Fruit fly (Drosophila melanogaster) whole organism, prepupa: Measurements from ENCODE around the gene CG32971.

Experiments
- CG16779 ChIP-seq: fragments of 200-800 bp; sonication (Bioruptor generic); optimal IDR thresholded peaks from 3 replicates; lab custom pipeline; 2017; ENCODE audit warnings: missing biosample characterization, mild to moderate bottlenecking, missing genetic modification characterization
- CG4318 ChIP-seq: fragments of 200-800 bp; sonication (Bioruptor generic); optimal IDR thresholded peaks from 3 replicates; lab custom pipeline; 2017; ENCODE audit warnings: missing biosample characterization, mild to moderate bottlenecking, missing genetic modification characterization
- Gug ChIP-seq: fragments of 200-800 bp; sonication (Bioruptor generic); IDR thresholded peaks from 2 replicates; pipeline ENCODE4 v1.3.6; 2022; ENCODE audit warnings: missing biosample characterization, missing genetic modification characterization
- Lpt ChIP-seq: fragments of 200-800 bp; sonication (Bioruptor generic); optimal IDR thresholded peaks from 3 replicates; lab custom pipeline; 2016; ENCODE audit warnings: missing biosample characterization, missing genetic modification characterization
- Met ChIP-seq: fragments of 200-800 bp; sonication (Bioruptor generic); optimal IDR thresholded peaks from 3 replicates; lab custom pipeline; 2016; ENCODE audit warnings: missing biosample characterization, missing genetic modification characterization
- OdsH ChIP-seq: fragments of 200-800 bp; sonication (Bioruptor generic); optimal IDR thresholded peaks from 3 replicates; lab custom pipeline; 2016; ENCODE audit warnings: missing biosample characterization, missing genetic modification characterization
- pdm3 ChIP-seq: fragments of 200-800 bp; sonication (Bioruptor generic); optimal IDR thresholded peaks from 3 replicates; lab custom pipeline; 2016; ENCODE audit warnings: missing biosample characterization, missing genetic modification characterization

- TF ChIP-seq pdm3 (GFP tag; lab: Kevin White, UChicago) (no peak), CG16779 (tag; lab: Kevin White, UChicago) (no peak), Lpt (GFP tag; lab: Kevin White, UChicago) (no peak), OdsH (GFP tag; lab: Kevin White, UChicago) (no peak), CG4318 (no peak), Gug (GFP tag; lab: Robert Waterston, UW) (no peak), Met (GFP tag; lab: Kevin White, UChicago) (no peak)
These were observed 33.6 kb downstream of the CG32971 start for dm6 chr2L:14308232-14308631.
